Worm (Caenorhabditis elegans): ENCODE data around the gene T06D4.6.

The T06D4.6 gene

DNA sequence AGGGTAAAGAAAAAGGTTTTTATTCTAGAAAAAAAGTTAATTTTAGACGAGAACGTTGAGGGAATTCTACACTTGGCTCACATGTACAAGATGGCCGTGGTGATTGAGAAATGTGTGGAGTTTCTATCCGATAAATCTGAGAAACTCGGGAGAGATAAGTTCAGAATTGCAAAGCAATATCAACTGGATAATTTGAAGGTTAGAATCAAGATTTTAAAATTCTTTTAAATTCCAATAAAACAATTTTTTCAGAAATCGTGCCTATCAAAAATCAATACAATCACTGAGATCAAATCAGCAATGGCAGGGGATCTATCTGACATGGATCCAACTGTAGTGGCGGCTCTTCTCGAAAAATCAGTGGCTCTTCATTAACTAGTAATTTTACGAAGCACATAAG, 9.1 kb downstream of the T06D4.6 start, which contains the start of gene Y49F6C.2:
Gene Y49F6C.2 (plus strand): TSS at position 301 of the 400 bp plus-strand sequence.
- no peak for TF ChIP-seq unc-62 (GFP tag; optimal IDR thresholded peaks at IDR 0.05)

DNA sequence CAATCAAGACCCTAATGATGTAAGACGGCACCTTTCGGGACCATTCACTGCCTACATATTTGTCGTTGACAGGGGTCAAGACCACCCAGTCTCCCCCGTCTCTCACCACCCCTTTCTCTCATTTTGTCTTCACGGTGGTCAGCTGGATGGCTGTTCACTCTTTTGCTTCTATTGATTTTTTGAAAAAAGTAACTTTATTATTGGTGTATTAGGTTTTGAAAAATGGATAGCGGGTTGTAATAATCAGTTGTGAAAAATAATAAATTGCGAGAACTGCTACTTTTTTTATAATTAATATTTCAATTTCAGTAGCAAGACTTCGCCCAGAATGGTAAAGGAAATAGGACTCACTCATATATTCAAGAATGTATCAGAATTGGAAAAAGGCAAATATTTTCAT, 10.6 kb downstream of the T06D4.6 start, which contains the start of gene bath-9:
Gene bath-9 (plus strand): TSS at position 301 of the 400 bp plus-strand sequence.
- no peak for TF ChIP-seq unc-62 (GFP tag; optimal IDR thresholded peaks at IDR 0.05)

DNA sequence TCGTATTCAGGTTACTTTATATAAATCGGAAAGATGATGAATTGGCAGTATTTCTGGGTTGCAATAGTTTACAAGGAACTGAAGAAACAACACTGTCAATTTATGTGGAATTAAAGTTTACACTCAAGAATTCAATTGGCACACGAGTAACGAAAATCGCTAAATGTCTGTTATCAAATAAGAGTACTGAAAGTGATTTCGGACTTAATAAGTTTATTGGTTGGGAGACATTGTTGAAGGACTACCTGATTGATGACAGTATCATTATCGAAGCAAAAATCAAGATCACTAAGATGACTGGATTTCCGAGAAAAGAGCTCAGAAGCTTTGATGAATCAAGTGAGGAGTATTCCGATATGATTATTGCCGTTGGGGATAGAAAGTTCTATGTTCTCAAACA, 12.1 kb downstream of the T06D4.6 start:
- no peak for TF ChIP-seq unc-62 (GFP tag; optimal IDR thresholded peaks at IDR 0.05)

DNA sequence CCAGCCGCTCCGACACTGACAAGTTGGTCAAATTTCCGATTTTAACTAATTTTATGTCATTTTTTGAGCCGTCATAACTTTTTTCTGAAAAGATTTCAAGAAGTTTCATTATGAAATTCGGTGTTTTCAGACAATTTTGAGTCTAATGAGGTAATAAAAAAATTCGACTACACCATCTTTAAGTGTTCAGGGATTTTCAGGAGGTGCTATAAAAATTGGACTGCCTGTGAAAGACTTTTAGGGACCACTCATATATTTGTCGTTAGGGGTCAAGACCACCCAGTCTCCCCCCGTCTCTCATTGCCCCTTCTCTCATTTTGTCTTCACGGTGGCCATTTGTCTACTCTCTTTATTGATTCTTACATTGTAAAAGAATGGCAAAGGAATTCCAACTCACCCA, 12.6 kb downstream of the T06D4.6 start, which contains the start of gene bath-10:
Gene bath-10 (plus strand): TSS at position 301 of the 400 bp plus-strand sequence.
- TF ChIP-seq unc-62 (GFP tag; optimal IDR thresholded peaks at IDR 0.05) = no peak

DNA sequence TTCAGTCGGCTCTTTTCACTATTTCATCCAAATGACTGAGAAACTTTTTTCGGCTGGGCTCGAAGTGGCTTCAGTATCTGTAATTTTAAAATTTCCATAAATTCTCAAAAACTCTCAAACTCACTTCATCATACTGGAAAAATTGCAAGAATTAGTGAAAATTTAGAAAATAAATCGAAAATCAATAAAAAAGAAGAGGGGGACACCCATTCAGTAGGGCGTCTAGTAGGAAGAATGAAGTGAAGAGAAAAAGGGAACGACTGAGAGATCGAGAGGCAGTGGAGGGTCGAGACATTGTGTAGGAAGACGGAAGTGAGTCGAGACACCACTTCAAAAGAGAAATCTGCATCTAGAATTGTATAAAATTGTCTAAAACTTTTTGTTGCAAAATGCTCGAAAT, 13.5 kb downstream of the T06D4.6 start:
- no peak for TF ChIP-seq unc-62 (GFP tag; optimal IDR thresholded peaks at IDR 0.05)

DNA sequence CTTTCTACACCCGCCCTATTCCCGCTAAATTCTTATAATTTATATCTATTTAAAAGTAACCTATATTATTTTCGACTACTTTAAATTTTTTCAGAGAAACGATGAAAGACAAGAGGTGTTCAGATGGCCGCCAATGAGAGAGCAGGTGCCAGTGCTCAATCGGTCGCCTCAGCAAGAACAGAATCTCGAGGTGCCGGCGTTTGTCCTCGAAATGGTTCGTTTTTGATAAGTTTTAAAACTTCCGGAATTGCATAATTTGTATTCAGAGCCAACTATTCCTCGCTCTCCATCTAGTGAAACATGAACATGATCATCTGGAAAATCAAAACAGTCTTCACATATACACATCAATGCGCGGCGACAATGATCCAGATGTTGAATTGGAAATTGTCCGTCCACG, 16.4 kb downstream of the T06D4.6 start, which contains the start of gene bath-23:
Gene bath-23 (plus strand): TSS at position 301 of the 400 bp plus-strand sequence.
- TF ChIP-seq unc-62 (GFP tag; optimal IDR thresholded peaks at IDR 0.05) = no peak

DNA sequence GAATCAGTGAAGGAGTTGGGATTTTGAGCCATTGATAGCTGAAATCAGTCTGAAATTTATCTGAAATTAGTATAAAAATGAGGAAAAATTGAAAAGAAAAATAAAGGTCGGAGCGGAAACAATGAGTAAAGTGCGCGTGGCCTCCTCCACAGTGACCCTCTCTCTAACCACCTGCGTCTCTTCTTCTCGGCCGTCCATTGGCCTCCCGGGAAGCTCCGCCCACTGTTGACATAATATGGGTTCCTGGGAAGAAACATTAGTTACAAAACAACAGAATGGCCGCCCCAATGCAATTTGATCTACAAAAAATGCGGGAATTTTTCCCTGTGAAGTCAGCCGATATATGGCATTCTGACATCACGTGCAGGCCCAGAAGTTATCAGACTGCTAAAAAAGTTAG, 17.3 kb downstream of the T06D4.6 start, which contains the start of gene Y49F6C.8:
Gene Y49F6C.8 (minus strand): TSS at position 51 of the 400 bp plus-strand sequence.
- TF ChIP-seq unc-62 (GFP tag; optimal IDR thresholded peaks at IDR 0.05) = no peak

DNA sequence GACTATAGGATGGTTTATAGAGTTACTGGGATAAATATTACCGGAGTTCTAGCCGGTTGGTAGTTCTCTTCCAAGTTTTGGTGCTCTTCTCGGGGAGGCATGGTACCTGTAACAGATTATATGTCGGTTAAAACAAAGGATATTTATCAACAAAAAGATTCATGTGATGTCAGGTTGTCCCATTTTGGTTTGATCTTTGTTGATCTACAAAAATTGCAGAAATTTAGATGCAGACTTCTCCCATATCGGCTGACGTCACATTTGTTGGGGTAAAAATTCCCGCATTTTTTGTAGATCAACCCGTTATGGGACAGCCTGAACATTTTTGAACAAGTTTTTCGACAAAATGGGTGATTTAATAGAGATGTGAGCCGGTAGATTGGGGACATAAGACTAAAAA, 19.3 kb downstream of the T06D4.6 start, which contains the start of gene Y49F6C.7:
Gene Y49F6C.7 (minus strand): TSS at position 101 of the 400 bp plus-strand sequence.
- no peak for TF ChIP-seq unc-62 (GFP tag; optimal IDR thresholded peaks at IDR 0.05)

DNA sequence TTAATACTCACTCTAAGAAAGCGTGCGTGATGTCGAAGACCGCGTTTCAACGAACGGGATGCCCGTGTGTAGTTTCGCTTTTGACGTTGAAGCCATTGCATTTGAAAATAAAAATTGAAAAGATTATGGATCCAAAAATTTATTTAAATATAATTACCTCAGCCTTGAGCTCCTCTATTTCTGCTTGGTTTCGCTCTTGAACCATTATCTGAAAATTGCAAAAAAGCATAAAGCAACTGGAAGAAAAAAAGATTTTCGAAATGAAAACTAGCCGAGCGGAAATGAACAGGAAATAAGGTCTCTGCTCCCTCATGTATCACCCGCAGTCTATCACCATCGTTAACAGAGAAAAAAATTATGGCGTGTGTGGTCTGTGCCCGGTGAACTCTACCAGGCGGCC, 20.3 kb downstream of the T06D4.6 start, which contains the start of gene Y49F6C.6:
Gene Y49F6C.6 (minus strand): TSS at position 101 of the 400 bp plus-strand sequence.
- no peak for TF ChIP-seq unc-62 (GFP tag; optimal IDR thresholded peaks at IDR 0.05)

DNA sequence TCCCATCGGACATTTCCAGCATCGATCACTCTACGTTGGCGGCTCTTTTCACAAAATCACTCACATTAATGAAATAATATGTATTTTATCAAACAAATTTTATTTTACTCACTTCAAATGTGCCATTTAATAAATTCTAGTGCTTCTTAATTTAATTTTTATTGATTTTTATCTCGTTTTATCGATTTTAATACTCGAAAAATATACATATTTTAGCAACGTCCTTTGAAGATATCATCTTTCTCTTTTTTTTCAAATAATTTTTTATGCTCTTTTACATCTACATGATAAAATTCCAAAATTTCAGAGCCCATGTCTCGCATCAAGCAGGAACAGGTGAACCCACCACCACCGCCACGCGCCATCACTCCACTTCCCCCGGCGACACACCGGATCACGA, 28.6 kb downstream of the T06D4.6 start, which contains the start of the genes lido-14 and bath-27:
Gene lido-14 (plus strand): TSS at position 301 of the 400 bp plus-strand sequence.
Gene bath-27 (plus strand): TSS at position 306 of the 400 bp plus-strand sequence.
- TF ChIP-seq unc-62 (GFP tag; optimal IDR thresholded peaks at IDR 0.05) = no peak

DNA sequence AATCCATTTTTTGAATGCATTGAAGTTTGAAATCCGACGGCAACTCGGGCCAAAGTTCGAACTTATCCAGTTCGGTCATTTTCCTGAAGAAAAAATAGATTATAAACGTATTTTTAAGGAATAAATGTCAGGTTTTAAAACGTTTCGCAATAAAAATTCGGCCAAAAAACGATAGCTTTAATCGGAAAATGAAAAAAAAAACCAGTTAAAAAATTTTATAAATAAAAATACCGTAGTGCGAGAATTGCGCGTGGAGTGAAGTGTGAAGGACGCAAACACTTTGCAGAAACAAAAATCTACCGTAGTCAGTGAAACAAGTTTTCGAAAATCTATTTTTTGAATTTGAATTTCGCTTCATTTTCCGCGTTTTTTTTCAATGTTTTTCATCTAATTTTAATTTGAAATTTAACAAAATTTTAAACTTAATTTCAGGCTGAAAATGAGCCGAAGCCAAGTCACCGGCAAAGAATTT, 37.5 kb downstream of the T06D4.6 start, which contains the start of gene F14D2.8:
Gene F14D2.8 (minus strand): TSS at position 51 of the 472 bp plus-strand sequence.
- no peak for TF ChIP-seq unc-62 (GFP tag; optimal IDR thresholded peaks at IDR 0.05)

DNA sequence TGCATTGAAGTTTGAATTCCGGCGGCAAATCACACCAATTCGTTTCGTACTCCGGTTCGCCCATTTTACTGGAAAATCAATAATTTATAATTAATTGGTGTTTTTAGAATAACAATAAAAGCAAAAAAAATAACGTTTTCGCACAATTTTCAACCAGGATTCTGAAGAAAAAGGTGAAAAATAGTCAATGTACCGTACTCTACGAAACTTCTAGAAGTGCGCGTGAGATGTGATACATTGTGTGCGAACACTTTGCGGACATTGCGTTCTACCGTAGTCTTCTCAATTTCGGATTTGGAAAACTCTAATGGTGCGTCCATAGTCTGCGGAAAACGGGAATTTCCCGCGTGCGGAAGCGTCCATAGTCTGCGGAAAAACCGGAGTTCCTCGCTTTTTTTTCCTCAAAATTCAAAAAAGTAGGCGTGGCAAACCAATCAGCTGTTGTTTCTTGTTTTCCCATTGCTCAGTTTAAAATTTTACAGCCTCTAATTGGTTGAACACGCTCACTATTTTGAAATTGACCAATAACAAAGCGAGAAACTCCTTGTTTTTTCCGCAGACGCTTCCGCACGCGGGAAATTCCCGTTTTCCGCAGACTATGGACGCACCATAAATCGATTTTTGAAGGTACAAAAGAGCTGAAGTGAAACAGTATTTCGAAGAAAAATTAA, 39.3 kb downstream of the T06D4.6 start, which contains the start of the genes F14D2.14 and bath-29:
Gene F14D2.14 (minus strand): TSS at position 51 of the 671 bp plus-strand sequence.
Gene bath-29 (plus strand): TSS at position 621 of the 671 bp plus-strand sequence.
- TF ChIP-seq unc-62 (GFP tag; optimal IDR thresholded peaks at IDR 0.05) = no peak

DNA sequence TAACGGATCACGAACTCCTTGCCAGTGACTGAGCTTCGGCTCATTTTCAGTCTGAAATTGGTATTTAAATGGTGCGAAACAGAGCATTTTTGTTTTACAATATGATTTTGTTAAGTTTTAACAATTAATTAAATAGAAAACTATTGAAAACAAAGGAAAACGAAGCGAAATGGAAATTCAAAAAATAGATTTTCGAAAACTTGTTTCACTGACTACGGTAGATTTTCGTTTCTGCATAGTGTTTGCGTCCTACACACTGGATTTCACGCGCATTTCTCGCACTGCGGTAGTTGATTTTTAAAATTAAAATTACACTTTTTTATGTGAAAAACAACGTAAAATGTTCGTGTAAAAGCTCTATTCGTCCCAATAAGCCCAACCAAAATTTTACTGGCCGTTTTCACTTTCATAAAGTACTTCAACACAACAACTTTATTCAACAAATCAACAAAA, 41.0 kb downstream of the T06D4.6 start, which contains the start of gene bath-30:
Gene bath-30 (minus strand): TSS at position 51 of the 453 bp plus-strand sequence.
- no peak for TF ChIP-seq unc-62 (GFP tag; optimal IDR thresholded peaks at IDR 0.05)

DNA sequence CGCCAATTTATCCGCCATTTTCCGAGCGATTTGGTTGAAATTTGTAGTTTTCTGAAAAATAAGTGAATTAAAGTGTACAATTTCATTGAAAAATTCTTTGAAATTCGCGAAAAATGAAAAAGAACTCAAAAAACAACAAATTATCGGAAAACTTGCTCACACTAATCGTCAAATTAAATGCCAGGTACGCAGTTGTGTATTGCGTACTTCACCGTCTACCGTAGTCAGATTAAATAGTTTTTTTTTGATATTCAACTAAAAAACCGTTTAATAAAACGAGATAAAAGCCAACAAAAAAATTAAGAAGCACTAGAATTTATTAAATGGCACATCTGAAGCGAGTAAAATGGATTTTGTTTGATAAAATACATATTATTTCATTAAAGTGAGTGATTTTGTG, 42.5 kb downstream of the T06D4.6 start, which contains the start of gene bath-28:
Gene bath-28 (minus strand): TSS at position 51 of the 400 bp plus-strand sequence.
- TF ChIP-seq unc-62 (GFP tag; optimal IDR thresholded peaks at IDR 0.05) = no peak

DNA sequence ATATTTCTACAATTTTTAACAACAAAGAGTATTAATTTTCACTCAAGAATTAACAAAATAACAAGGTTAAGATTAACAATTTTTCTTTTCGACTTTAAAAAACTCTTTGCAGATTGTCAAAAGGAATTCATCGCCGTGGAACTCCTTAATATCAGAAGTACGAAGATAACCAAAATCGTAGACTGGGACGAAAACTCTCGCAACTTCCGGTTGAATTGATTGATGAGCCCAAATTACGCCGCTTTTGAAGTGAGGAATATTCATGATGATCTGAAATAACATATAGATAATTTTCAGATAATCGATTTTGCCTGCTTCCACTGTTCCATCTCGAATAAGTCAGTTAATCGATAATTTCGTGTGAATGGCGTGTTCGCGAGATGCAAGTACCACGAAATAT, 43.7 kb downstream of the T06D4.6 start, which contains the start of gene F14D2.15:
Gene F14D2.15 (minus strand): TSS at position 101 of the 400 bp plus-strand sequence.
- TF ChIP-seq unc-62 (GFP tag; optimal IDR thresholded peaks at IDR 0.05) = no peak

DNA sequence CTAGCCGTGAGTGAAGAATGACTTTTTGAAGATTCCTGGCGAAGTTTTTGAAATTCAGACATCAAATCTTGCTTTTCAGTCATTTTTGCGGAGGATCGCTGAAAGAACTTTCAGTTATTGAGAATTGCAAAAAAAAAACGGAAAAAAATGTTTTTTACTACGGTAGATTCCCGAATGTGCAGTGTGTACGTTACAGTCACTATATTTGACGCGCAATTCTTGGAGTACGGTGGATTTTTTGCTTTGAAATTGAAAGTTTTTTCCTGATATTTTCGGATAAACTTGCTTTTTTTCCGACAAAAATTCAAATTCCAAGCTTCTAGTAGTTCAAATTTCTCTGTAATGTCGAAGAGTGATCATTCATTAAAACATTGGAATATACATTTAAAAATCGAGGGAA, 45.4 kb downstream of the T06D4.6 start, which contains the start of gene F14D2.11:
Gene F14D2.11 (minus strand): TSS at position 101 of the 400 bp plus-strand sequence.
- no peak for TF ChIP-seq unc-62 (GFP tag; optimal IDR thresholded peaks at IDR 0.05)
